Worm (Caenorhabditis elegans): ENCODE results near the gene F53C3.11.

DNA sequence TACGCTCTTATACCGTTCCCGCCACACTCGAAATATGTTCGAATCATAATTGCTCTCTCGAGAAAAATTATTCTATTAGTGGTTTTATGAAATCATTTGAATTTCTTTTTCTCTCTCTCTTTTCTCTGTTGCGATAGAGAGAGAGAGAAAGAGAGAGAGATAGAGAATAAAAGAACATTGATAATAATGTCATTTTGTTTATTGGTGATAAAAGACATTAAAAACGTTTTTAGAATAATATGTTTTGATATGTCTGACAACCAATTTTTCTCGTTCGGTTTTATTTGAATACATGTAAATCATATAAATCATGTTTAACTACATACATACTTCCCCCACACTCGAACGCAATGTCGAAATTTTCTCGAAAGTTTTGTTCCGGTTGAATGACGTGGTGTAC, 46.5 kb upstream of the F53C3.11 start:
- no peak for TF ChIP-seq him-1 (tag; optimal IDR thresholded peaks at IDR 0.05)
- TF ChIP-seq W03F9.2 (tag; optimal IDR thresholded peaks at IDR 0.05): no peak
